Fruit fly (Drosophila melanogaster): ENCODE measurements around the gene Spn.

The Spn gene

dm6 chr3L:2585794-2586741, 32.0 kb upstream of the Spn start, which contains the start of gene msn:
msn (minus strand) TSS chr3L:2586540.
- TF ChIP-seq insv (optimal IDR thresholded peaks at IDR 0.05), result no peak
- TF ChIP-seq psq (optimal IDR thresholded peaks at IDR 0.05), result no peak
- TF ChIP-seq ttk (optimal IDR thresholded peaks at IDR 0.05), result no peak
- no peak for TF ChIP-seq Sin3A (optimal IDR thresholded peaks at IDR 0.05)
- no peak for TF ChIP-seq Myc (optimal IDR thresholded peaks at IDR 0.05)
- no peak for TF ChIP-seq h (optimal IDR thresholded peaks at IDR 0.05)

dm6 chr3L:2584827-2585226, 30.7 kb upstream of the Spn start:
- TF ChIP-seq insv (optimal IDR thresholded peaks at IDR 0.05) (no peak), psq (optimal IDR thresholded peaks at IDR 0.05) (no peak), h (optimal IDR thresholded peaks at IDR 0.05) (no peak), Myc (optimal IDR thresholded peaks at IDR 0.05) (no peak), Sin3A (optimal IDR thresholded peaks at IDR 0.05) (no peak), ttk (optimal IDR thresholded peaks at IDR 0.05) (no peak)

dm6 chr3L:2584119-2584805, 30.2 kb upstream of the Spn start:
- TF ChIP-seq insv (optimal IDR thresholded peaks at IDR 0.05) (no peak), ttk (optimal IDR thresholded peaks at IDR 0.05) (no peak), h (optimal IDR thresholded peaks at IDR 0.05) (no peak), Myc (optimal IDR thresholded peaks at IDR 0.05) (no peak), psq (optimal IDR thresholded peaks at IDR 0.05) (no peak), Sin3A (optimal IDR thresholded peaks at IDR 0.05) (no peak)

dm6 chr3L:2583537-2583870, 29.4 kb upstream of the Spn start:
- TF ChIP-seq Myc (optimal IDR thresholded peaks at IDR 0.05) (no peak), insv (optimal IDR thresholded peaks at IDR 0.05) (no peak), h (optimal IDR thresholded peaks at IDR 0.05) (no peak), psq (optimal IDR thresholded peaks at IDR 0.05) (no peak), Sin3A (optimal IDR thresholded peaks at IDR 0.05) (no peak), ttk (optimal IDR thresholded peaks at IDR 0.05) (no peak)

- TF ChIP-seq Sin3A (optimal IDR thresholded peaks at IDR 0.05), result no peak
- no peak for TF ChIP-seq psq (optimal IDR thresholded peaks at IDR 0.05)
- no peak for TF ChIP-seq ttk (optimal IDR thresholded peaks at IDR 0.05)
- TF ChIP-seq insv (optimal IDR thresholded peaks at IDR 0.05), result no peak
- no peak for TF ChIP-seq h (optimal IDR thresholded peaks at IDR 0.05)
- TF ChIP-seq Myc (optimal IDR thresholded peaks at IDR 0.05), result no peak
Observed at dm6 chr3L:2582753-2583536, 28.9 kb upstream of the Spn start.

dm6 chr3L:2582290-2582689, 28.2 kb upstream of the Spn start:
- TF ChIP-seq Sin3A (optimal IDR thresholded peaks at IDR 0.05), result no peak
- TF ChIP-seq ttk (optimal IDR thresholded peaks at IDR 0.05), result no peak
- TF ChIP-seq insv (optimal IDR thresholded peaks at IDR 0.05), result no peak
- no peak for TF ChIP-seq h (optimal IDR thresholded peaks at IDR 0.05)
- no peak for TF ChIP-seq psq (optimal IDR thresholded peaks at IDR 0.05)
- TF ChIP-seq Myc (optimal IDR thresholded peaks at IDR 0.05), result no peak

- TF ChIP-seq insv (optimal IDR thresholded peaks at IDR 0.05) (no peak), Myc (optimal IDR thresholded peaks at IDR 0.05) (no peak), psq (optimal IDR thresholded peaks at IDR 0.05) (no peak)
Observed at dm6 chr3L:2581857-2582256, 27.8 kb upstream of the Spn start.

- TF ChIP-seq Sin3A (optimal IDR thresholded peaks at IDR 0.05) (no peak), h (optimal IDR thresholded peaks at IDR 0.05) (no peak), ttk (optimal IDR thresholded peaks at IDR 0.05) (no peak), insv (optimal IDR thresholded peaks at IDR 0.05) (no peak), psq (optimal IDR thresholded peaks at IDR 0.05) (no peak), Myc (optimal IDR thresholded peaks at IDR 0.05) (no peak)
Observed at dm6 chr3L:2581343-2581825, 27.3 kb upstream of the Spn start.

dm6 chr3L:2579557-2580224, 25.6 kb upstream of the Spn start:
- TF ChIP-seq ttk (optimal IDR thresholded peaks at IDR 0.05), result no peak
- TF ChIP-seq Sin3A (optimal IDR thresholded peaks at IDR 0.05), result no peak
- TF ChIP-seq h (optimal IDR thresholded peaks at IDR 0.05), result no peak
- TF ChIP-seq insv (optimal IDR thresholded peaks at IDR 0.05), result no peak
- TF ChIP-seq Myc (optimal IDR thresholded peaks at IDR 0.05), result no peak
- TF ChIP-seq psq (optimal IDR thresholded peaks at IDR 0.05), result no peak

- TF ChIP-seq insv (optimal IDR thresholded peaks at IDR 0.05) (no peak), h (optimal IDR thresholded peaks at IDR 0.05) (no peak), psq (optimal IDR thresholded peaks at IDR 0.05) (no peak), Myc (optimal IDR thresholded peaks at IDR 0.05) (no peak), Sin3A (optimal IDR thresholded peaks at IDR 0.05) (no peak), ttk (optimal IDR thresholded peaks at IDR 0.05) (no peak)
Observed at dm6 chr3L:2578737-2579136, 24.6 kb upstream of the Spn start.

dm6 chr3L:2578315-2578714, 24.2 kb upstream of the Spn start:
- TF ChIP-seq h (optimal IDR thresholded peaks at IDR 0.05) (no peak), ttk (optimal IDR thresholded peaks at IDR 0.05) (no peak), Sin3A (optimal IDR thresholded peaks at IDR 0.05) (no peak), psq (optimal IDR thresholded peaks at IDR 0.05) (no peak), Myc (optimal IDR thresholded peaks at IDR 0.05) (no peak), insv (optimal IDR thresholded peaks at IDR 0.05) (no peak)

All from Kc167 (cell line).